Fruit fly (Drosophila melanogaster) whole organism, prepupa: ENCODE measurements around the gene CG9135.

Experiments used
- Blimp-1 ChIP-seq: fragments of 200-800 bp; sonication (Bioruptor generic); optimal IDR thresholded peaks from 3 replicates; lab custom pipeline; 2017; ENCODE audit warnings: missing biosample characterization, missing genetic modification characterization, mild to moderate bottlenecking, moderate library complexity, missing genetic modification reagents
- CG10631 ChIP-seq: fragments of 200-800 bp; sonication (Bioruptor generic); optimal IDR thresholded peaks from 2 replicates; lab custom pipeline; 2016; ENCODE audit warnings: missing biosample characterization, missing genetic modification characterization
- CG10669 ChIP-seq: fragments of 200-800 bp; sonication (Bioruptor generic); optimal IDR thresholded peaks from 3 replicates; lab custom pipeline; 2018; ENCODE audit warnings: missing biosample characterization, mild to moderate bottlenecking, missing genetic modification characterization, moderate library complexity
- CG11294 ChIP-seq: fragments of 200-800 bp; sonication (Bioruptor generic); IDR thresholded peaks from 2 replicates; pipeline ENCODE4 v1.3.6; 2022; ENCODE audit warnings: missing biosample characterization, missing genetic modification characterization
- CG11762 ChIP-seq: fragments of 200-800 bp; sonication (Bioruptor generic); optimal IDR thresholded peaks from 3 replicates; lab custom pipeline; 2016; ENCODE audit warnings: missing biosample characterization, missing genetic modification characterization; ENCODE audit not compliant: insufficient read depth
- CG15336 ChIP-seq: fragments of 200-800 bp; sonication (Bioruptor generic); IDR thresholded peaks from 2 replicates; pipeline ENCODE4 v1.3.6; 2022; ENCODE audit warnings: missing biosample characterization, missing genetic modification characterization
- CG1621 ChIP-seq: fragments of 200-800 bp; sonication (Bioruptor generic); optimal IDR thresholded peaks from 3 replicates; lab custom pipeline; 2018; ENCODE audit warnings: missing biosample characterization, mild to moderate bottlenecking, missing genetic modification characterization
- CG16779 ChIP-seq: fragments of 200-800 bp; sonication (Bioruptor generic); optimal IDR thresholded peaks from 3 replicates; lab custom pipeline; 2017; ENCODE audit warnings: missing biosample characterization, mild to moderate bottlenecking, missing genetic modification characterization
- CG32006 ChIP-seq: fragments of 200-800 bp; sonication (Bioruptor generic); optimal IDR thresholded peaks from 3 replicates; lab custom pipeline; 2017; ENCODE audit warnings: missing biosample characterization, mild to moderate bottlenecking, missing genetic modification characterization
- CG4318 ChIP-seq: fragments of 200-800 bp; sonication (Bioruptor generic); optimal IDR thresholded peaks from 3 replicates; lab custom pipeline; 2017; ENCODE audit warnings: missing biosample characterization, mild to moderate bottlenecking, missing genetic modification characterization
- CG6163 ChIP-seq: fragments of 200-800 bp; sonication (Bioruptor generic); IDR thresholded peaks from 3 replicates; pipeline ENCODE4 v1.3.6; 2022; ENCODE audit warnings: missing biosample characterization, missing genetic modification characterization
- CG6792 ChIP-seq: fragments of 200-800 bp; sonication (Bioruptor generic); optimal IDR thresholded peaks from 3 replicates; lab custom pipeline; 2016; ENCODE audit warnings: missing biosample characterization, missing genetic modification characterization
- CG6808 ChIP-seq: fragments of 200-800 bp; sonication (Bioruptor generic); optimal IDR thresholded peaks from 3 replicates; lab custom pipeline; 2017; ENCODE audit warnings: missing biosample characterization, missing genetic modification characterization, mild to moderate bottlenecking, moderate library complexity, missing genetic modification reagents
- CG6854 ChIP-seq: fragments of 200-800 bp; sonication (Bioruptor generic); optimal IDR thresholded peaks from 2 replicates; lab custom pipeline; 2017; ENCODE audit warnings: missing biosample characterization, mild to moderate bottlenecking, missing genetic modification characterization
- CG7368 ChIP-seq: fragments of 200-800 bp; sonication (Bioruptor generic); optimal IDR thresholded peaks from 3 replicates; lab custom pipeline; 2016; ENCODE audit warnings: missing biosample characterization, missing genetic modification characterization
- CG8119 ChIP-seq: fragments of 200-800 bp; sonication (Bioruptor generic); IDR thresholded peaks from 3 replicates; pipeline ENCODE4 v1.3.6; 2022; ENCODE audit warnings: missing biosample characterization, missing genetic modification characterization
- CG8319 ChIP-seq: fragments of 200-800 bp; sonication (Bioruptor generic); optimal IDR thresholded peaks from 3 replicates; lab custom pipeline; 2016; ENCODE audit warnings: missing biosample characterization, missing genetic modification characterization
- CG8632 ChIP-seq: fragments of 200-800 bp; sonication (Bioruptor generic); optimal IDR thresholded peaks from 3 replicates; lab custom pipeline; 2016; ENCODE audit warnings: missing biosample characterization, missing genetic modification characterization
- Eip75B ChIP-seq: fragments of 200-800 bp; sonication (Bioruptor generic); optimal IDR thresholded peaks from 3 replicates; lab custom pipeline; 2016; ENCODE audit warnings: missing biosample characterization, missing genetic modification characterization
- Eip93F ChIP-seq: fragments of 200-800 bp; sonication (Bioruptor generic); optimal IDR thresholded peaks from 2 replicates; lab custom pipeline; 2016; ENCODE audit warnings: missing biosample characterization, mild to moderate bottlenecking, missing genetic modification characterization
- Ets21C ChIP-seq: fragments of 200-800 bp; sonication (Bioruptor generic); optimal IDR thresholded peaks from 3 replicates; lab custom pipeline; 2016; ENCODE audit warnings: missing biosample characterization, missing genetic modification characterization
- Gug ChIP-seq: fragments of 200-800 bp; sonication (Bioruptor generic); IDR thresholded peaks from 2 replicates; pipeline ENCODE4 v1.3.6; 2022; ENCODE audit warnings: missing biosample characterization, missing genetic modification characterization
- Hr38 ChIP-seq: sonication (Bioruptor generic); optimal IDR thresholded peaks from 2 replicates; lab custom pipeline; 2016; ENCODE audit warnings: missing biosample characterization, missing genetic modification characterization
- Hr39 ChIP-seq: fragments of 200-800 bp; sonication (Bioruptor generic); optimal IDR thresholded peaks from 2 replicates; lab custom pipeline; 2016; ENCODE audit warnings: missing biosample characterization, missing genetic modification characterization
- Hr4 ChIP-seq: fragments of 200-800 bp; sonication (Bioruptor generic); optimal IDR thresholded peaks from 3 replicates; lab custom pipeline; 2016; ENCODE audit warnings: missing biosample characterization, missing genetic modification characterization
- Lpt ChIP-seq: fragments of 200-800 bp; sonication (Bioruptor generic); optimal IDR thresholded peaks from 3 replicates; lab custom pipeline; 2016; ENCODE audit warnings: missing biosample characterization, missing genetic modification characterization
- OdsH ChIP-seq: fragments of 200-800 bp; sonication (Bioruptor generic); optimal IDR thresholded peaks from 3 replicates; lab custom pipeline; 2016; ENCODE audit warnings: missing biosample characterization, missing genetic modification characterization
- Smox ChIP-seq: fragments of 200-800 bp; sonication (Bioruptor generic); optimal IDR thresholded peaks from 3 replicates; lab custom pipeline; 2016; ENCODE audit warnings: missing biosample characterization, missing genetic modification characterization
- Sox102F ChIP-seq: fragments of 200-800 bp; sonication (Bioruptor generic); optimal IDR thresholded peaks from 2 replicates; lab custom pipeline; 2016; ENCODE audit warnings: missing biosample characterization, mild to moderate bottlenecking, missing genetic modification characterization
- Sox14 ChIP-seq: fragments of 200-800 bp; sonication (Bioruptor generic); optimal IDR thresholded peaks from 3 replicates; lab custom pipeline; 2016; ENCODE audit warnings: missing biosample characterization, missing genetic modification characterization
- Sox15 ChIP-seq: fragments of 200-800 bp; sonication (Bioruptor generic); optimal IDR thresholded peaks from 3 replicates; lab custom pipeline; 2016; ENCODE audit warnings: missing biosample characterization, missing genetic modification characterization
- acj6 ChIP-seq: fragments of 200-800 bp; sonication (Bioruptor generic); optimal IDR thresholded peaks from 3 replicates; lab custom pipeline; 2016; ENCODE audit warnings: missing biosample characterization, missing genetic modification characterization
- cyc ChIP-seq: fragments of 200-800 bp; sonication (Bioruptor generic); optimal IDR thresholded peaks from 3 replicates; lab custom pipeline; 2016; ENCODE audit warnings: missing biosample characterization, missing genetic modification characterization
- dsx ChIP-seq: fragments of 200-800 bp; optimal IDR thresholded peaks from 3 replicates; lab custom pipeline; 2019; ENCODE audit warnings: missing biosample characterization, mild to moderate bottlenecking, missing genetic modification characterization, moderate library complexity; ENCODE audit not compliant: poor library complexity, severe bottlenecking
- eg ChIP-seq: fragments of 200-800 bp; sonication (Bioruptor generic); IDR thresholded peaks from 3 replicates; pipeline ENCODE4 v1.3.6; 2022; ENCODE audit warnings: missing biosample characterization, missing genetic modification characterization
- esn ChIP-seq: fragments of 200-800 bp; sonication (Bioruptor generic); optimal IDR thresholded peaks from 2 replicates; lab custom pipeline; 2016; ENCODE audit warnings: missing biosample characterization, mild to moderate bottlenecking, missing genetic modification characterization, moderate library complexity
- fd59A ChIP-seq: fragments of 200-800 bp; sonication (Bioruptor generic); optimal IDR thresholded peaks from 2 replicates; lab custom pipeline; 2017; ENCODE audit warnings: missing biosample characterization, mild to moderate bottlenecking, missing genetic modification characterization, missing genetic modification reagents
- fd85E ChIP-seq: fragments of 200-800 bp; sonication (Bioruptor generic); optimal IDR thresholded peaks from 3 replicates; lab custom pipeline; 2016; ENCODE audit warnings: missing biosample characterization, missing genetic modification characterization
- lz ChIP-seq: fragments of 200-800 bp; sonication (Bioruptor generic); optimal IDR thresholded peaks from 3 replicates; lab custom pipeline; 2016; ENCODE audit warnings: missing biosample characterization, missing genetic modification characterization
- net ChIP-seq: fragments of 200-800 bp; sonication (Bioruptor generic); optimal IDR thresholded peaks from 3 replicates; lab custom pipeline; 2016; ENCODE audit warnings: missing biosample characterization, missing genetic modification characterization
- pdm3 ChIP-seq: fragments of 200-800 bp; sonication (Bioruptor generic); optimal IDR thresholded peaks from 3 replicates; lab custom pipeline; 2016; ENCODE audit warnings: missing biosample characterization, missing genetic modification characterization
- salr ChIP-seq, 2 experiments: fragments of 200-800 bp; sonication (Bioruptor generic); optimal IDR thresholded peaks; 3 replicates each; lab custom pipeline; 2016 to 2018; ENCODE audit warnings: missing biosample characterization in 2 of 2, missing genetic modification characterization in 2 of 2, mild to moderate bottlenecking in 1 of 2
- spab ChIP-seq: fragments of 200-800 bp; sonication (Bioruptor generic); optimal IDR thresholded peaks from 2 replicates; lab custom pipeline; 2017; ENCODE audit warnings: missing biosample characterization, mild to moderate bottlenecking, missing genetic modification characterization, missing genetic modification reagents
- ss ChIP-seq, 2 experiments: fragments of 200-800 bp; sonication (Bioruptor generic); optimal IDR thresholded peaks; 2 replicates in 1 of 2; 3 replicates in 1 of 2; lab custom pipeline; 2017 to 2018; ENCODE audit warnings: mild to moderate bottlenecking in 2 of 2, missing biosample characterization in 2 of 2, missing genetic modification characterization in 2 of 2, moderate library complexity in 1 of 2
- topi ChIP-seq: fragments of 200-800 bp; sonication (Bioruptor generic); optimal IDR thresholded peaks from 3 replicates; lab custom pipeline; 2016; ENCODE audit warnings: missing biosample characterization, missing genetic modification characterization
- vri ChIP-seq: fragments of 200-800 bp; sonication (Bioruptor generic); optimal IDR thresholded peaks from 3 replicates; lab custom pipeline; 2016; ENCODE audit warnings: missing biosample characterization, mild to moderate bottlenecking, missing genetic modification characterization

The CG9135 gene

dm6 chr2L:6013071-6013417 lies 37.6 kb upstream of the CG9135 start:
- TF ChIP-seq CG8632 (GFP tag; lab: Kevin White, UChicago) = no peak
- no peak for TF ChIP-seq Lpt (GFP tag; lab: Kevin White, UChicago)
- TF ChIP-seq CG6854 = no peak
- no peak for TF ChIP-seq eg (GFP tag; lab: Robert Waterston, UW)
- no peak for TF ChIP-seq Sox14 (GFP tag; lab: Kevin White, UChicago)
- TF ChIP-seq Gug = no peak
- TF ChIP-seq Blimp-1 (GFP tag; lab: Kevin White, UChicago) = no peak
- TF ChIP-seq Smox (GFP tag; lab: Kevin White, UChicago) = no peak
- TF ChIP-seq CG10669 (GFP tag; lab: Kevin White, UChicago) = no peak

dm6 chr2L:6019352-6020131 lies 31.1 kb upstream of the CG9135 start, which contains the start of gene H2.0:
Gene H2.0 (minus strand): TSS chr2L:6019402.
- peak; percentile 64 for TF ChIP-seq fd59A
- TF ChIP-seq Blimp-1 (GFP tag; lab: Kevin White, UChicago) = peak; percentile 32
- no peak for TF ChIP-seq Hr38 (GFP tag; lab: Kevin White, UChicago)
- peak; percentile 75 for TF ChIP-seq lz (GFP tag; lab: Kevin White, UChicago)
- TF ChIP-seq Lpt (GFP tag; lab: Kevin White, UChicago) = peak; percentile 49
- peak; percentile 70 for TF ChIP-seq CG6792 (GFP tag; lab: Kevin White, UChicago)
- no peak for TF ChIP-seq fd85E
- 0 out of 3 replicates have a peak, but pooled peaks have one; percentile 8 for TF ChIP-seq eg (GFP tag; lab: Robert Waterston, UW)
- TF ChIP-seq dsx (GFP tag; lab: Kevin White, UChicago) = no peak
- peak; percentile 68 for TF ChIP-seq acj6 (GFP tag; lab: Kevin White, UChicago)
- TF ChIP-seq cyc = peak; percentile 64
- peak; percentile 51; the same call in 1 of the 3 replicates for TF ChIP-seq CG6163
- peak; percentile 69 for TF ChIP-seq Smox (GFP tag; lab: Kevin White, UChicago)
- TF ChIP-seq CG32006 (GFP tag; lab: Kevin White, UChicago) = peak; percentile 81
- peak; percentile 68 for TF ChIP-seq CG15336 (GFP tag; lab: Robert Waterston, UW)
- peak; percentile 79 for TF ChIP-seq esn
- peak; percentile 28 for TF ChIP-seq CG8319 (GFP tag; lab: Kevin White, UChicago)
- no peak for TF ChIP-seq CG11294 (GFP tag; lab: Robert Waterston, UW)
- TF ChIP-seq CG4318 = peak; percentile 43
- peak; percentile 71 for TF ChIP-seq CG10631 (GFP tag; lab: Kevin White, UChicago)
- peak; percentile 63 for TF ChIP-seq spab (GFP tag; lab: Kevin White, UChicago)
- TF ChIP-seq CG16779 (tag; lab: Kevin White, UChicago) = no peak
- peak; percentile 37 for TF ChIP-seq CG11762 (GFP tag; lab: Kevin White, UChicago)
- peak in 1 of 2 experiments; percentile 64 for TF ChIP-seq salr (GFP tag; optimal IDR thresholded peaks at IDR 0.05; lab: Kevin White, UChicago)
- TF ChIP-seq Hr39 = peak; percentile 68
- peak; percentile 51 for TF ChIP-seq Eip75B
- peak; percentile 3 for TF ChIP-seq CG7368 (GFP tag; lab: Kevin White, UChicago)
- TF ChIP-seq Eip93F (GFP tag; lab: Kevin White, UChicago) = no peak
- peak; percentile 78 for TF ChIP-seq topi (GFP tag; lab: Kevin White, UChicago)
- TF ChIP-seq CG6808 (GFP tag; lab: Kevin White, UChicago) = peak; percentile 59
- no peak for TF ChIP-seq CG6854
- peak; percentile 31 to 72 for TF ChIP-seq ss (GFP tag; optimal IDR thresholded peaks at IDR 0.05; lab: Kevin White, UChicago)
- peak; percentile 26 for TF ChIP-seq Sox15 (GFP tag; lab: Kevin White, UChicago)
- TF ChIP-seq vri = peak; percentile 51
- TF ChIP-seq Gug = no peak
- TF ChIP-seq Sox102F = peak; percentile 55
- peak; percentile 50 for TF ChIP-seq Hr4 (GFP tag; lab: Kevin White, UChicago)
- TF ChIP-seq OdsH = peak; percentile 73
- peak; percentile 71 for TF ChIP-seq CG8119 (GFP tag; lab: Robert Waterston, UW)
- peak; percentile 67 for TF ChIP-seq Ets21C (GFP tag; lab: Kevin White, UChicago)
- peak; percentile 75 for TF ChIP-seq Sox14 (GFP tag; lab: Kevin White, UChicago)
- TF ChIP-seq CG8632 (GFP tag; lab: Kevin White, UChicago) = peak; percentile 55
- peak; percentile 53 for TF ChIP-seq pdm3
- peak; percentile 58 for TF ChIP-seq net (GFP tag; lab: Kevin White, UChicago)
- peak; percentile 25 for TF ChIP-seq CG1621
- peak; percentile 67 for TF ChIP-seq CG10669 (GFP tag; lab: Kevin White, UChicago)
